Fruit fly (Drosophila melanogaster) whole organism, embryonic: ENCODE data around the gene djl.

ENCODE experiments used
- Adf1 ChIP-seq: fragments of 200-800 bp; sonication (Bioruptor generic); IDR thresholded peaks from 2 replicates; pipeline ENCODE4 v1.3.6; 2022; ENCODE audit warnings: missing biosample characterization, missing genetic modification characterization
- Atf3 ChIP-seq: fragments of 200-800 bp; sonication (Bioruptor generic); optimal IDR thresholded peaks from 3 replicates; lab custom pipeline; 2016; ENCODE audit warnings: missing biosample characterization, missing genetic modification characterization
- CG10267 ChIP-seq: fragments of 200-800 bp; sonication (Bioruptor generic); optimal IDR thresholded peaks from 2 replicates; lab custom pipeline; 2018; ENCODE audit warnings: missing biosample characterization, mild to moderate bottlenecking, missing genetic modification characterization, moderate library complexity
- CG10366 ChIP-seq: fragments of 200-800 bp; sonication (Bioruptor generic); IDR thresholded peaks from 2 replicates; pipeline ENCODE4 v1.3.6; 2022; ENCODE audit warnings: missing biosample characterization, missing genetic modification characterization
- CG10979 ChIP-seq: fragments of 200-800 bp; sonication (Bioruptor generic); optimal IDR thresholded peaks from 2 replicates; lab custom pipeline; 2018; ENCODE audit warnings: missing biosample characterization, mild to moderate bottlenecking, missing genetic modification characterization, moderate library complexity
- CG11504 ChIP-seq: fragments of 200-800 bp; sonication (Bioruptor generic); optimal IDR thresholded peaks from 3 replicates; lab custom pipeline; 2019; ENCODE audit warnings: missing biosample characterization, mild to moderate bottlenecking, missing genetic modification characterization, moderate library complexity
- CG11560 ChIP-seq: fragments of 200-800 bp; sonication (Bioruptor generic); IDR thresholded peaks from 3 replicates; pipeline ENCODE4 v1.3.6; 2022; ENCODE audit warnings: missing biosample characterization, missing genetic modification characterization
- CG14014 ChIP-seq: fragments of 200-800 bp; sonication (Bioruptor generic); IDR thresholded peaks from 2 replicates; pipeline ENCODE4 v1.3.6; 2022; ENCODE audit warnings: missing biosample characterization, missing genetic modification characterization
- CG14441 ChIP-seq: fragments of 200-800 bp; sonication (Bioruptor generic); IDR thresholded peaks from 2 replicates; pipeline ENCODE4 v1.3.6; 2022; ENCODE audit warnings: missing biosample characterization, missing genetic modification characterization
- CG14710 ChIP-seq: fragments of 200-800 bp; sonication (Bioruptor generic); optimal IDR thresholded peaks from 3 replicates; lab custom pipeline; 2019; ENCODE audit warnings: missing biosample characterization, mild to moderate bottlenecking, missing genetic modification characterization, moderate library complexity
- CG15696 ChIP-seq: fragments of 200-800 bp; sonication (Bioruptor generic); optimal IDR thresholded peaks from 2 replicates; lab custom pipeline; 2019; ENCODE audit warnings: missing biosample characterization, mild to moderate bottlenecking, missing genetic modification characterization, moderate library complexity
- CG17361 ChIP-seq: fragments of 200-800 bp; sonication (Bioruptor generic); IDR thresholded peaks from 3 replicates; pipeline ENCODE4 v1.3.6; 2022; ENCODE audit warnings: missing biosample characterization, missing genetic modification characterization
- CG17802 ChIP-seq: fragments of 200-800 bp; sonication (Bioruptor generic); optimal IDR thresholded peaks from 2 replicates; lab custom pipeline; 2018; ENCODE audit warnings: missing biosample characterization, mild to moderate bottlenecking, missing genetic modification characterization, moderate library complexity
- CG2116 ChIP-seq: fragments of 200-800 bp; sonication (Bioruptor generic); optimal IDR thresholded peaks from 3 replicates; lab custom pipeline; 2018; ENCODE audit warnings: missing biosample characterization, mild to moderate bottlenecking, missing genetic modification characterization
- CG30020 ChIP-seq: fragments of 200-800 bp; optimal IDR thresholded peaks from 2 replicates; lab custom pipeline; 2019; ENCODE audit warnings: missing biosample characterization, mild to moderate bottlenecking, missing genetic modification characterization, moderate library complexity
- CG8924 ChIP-seq: fragments of 200-800 bp; optimal IDR thresholded peaks from 3 replicates; lab custom pipeline; 2019; ENCODE audit warnings: missing biosample characterization, mild to moderate bottlenecking, missing genetic modification characterization, moderate library complexity
- CG9609 ChIP-seq: fragments of 200-800 bp; sonication (Bioruptor generic); optimal IDR thresholded peaks from 3 replicates; lab custom pipeline; 2016; ENCODE audit warnings: missing biosample characterization, missing genetic modification characterization
- CG9817 ChIP-seq: fragments of 200-800 bp; sonication (Bioruptor generic); optimal IDR thresholded peaks from 2 replicates; lab custom pipeline; 2018; ENCODE audit warnings: missing biosample characterization, mild to moderate bottlenecking, missing genetic modification characterization, moderate library complexity
- Chrac-16 ChIP-seq: fragments of 200-800 bp; sonication (Bioruptor generic); optimal IDR thresholded peaks from 3 replicates; lab custom pipeline; 2016; ENCODE audit warnings: missing biosample characterization, missing genetic modification characterization
- Dek ChIP-seq: fragments of 200-800 bp; sonication (Bioruptor generic); optimal IDR thresholded peaks from 3 replicates; lab custom pipeline; 2019; ENCODE audit warnings: missing biosample characterization, mild to moderate bottlenecking, missing genetic modification characterization, moderate library complexity
- Dll ChIP-seq: fragments of 200-800 bp; sonication (Bioruptor generic); IDR thresholded peaks from 4 replicates; pipeline ENCODE4 v1.3.6; 2022; ENCODE audit warnings: missing biosample characterization, missing genetic modification characterization; ENCODE audit not compliant: partially characterized antibody
- Doc2 ChIP-seq: fragments of 200-800 bp; sonication (Bioruptor generic); IDR thresholded peaks from 2 replicates; pipeline ENCODE4 v1.3.6; 2022; ENCODE audit warnings: missing biosample characterization, missing genetic modification characterization
- Drgx ChIP-seq: fragments of 200-800 bp; sonication (Bioruptor generic); IDR thresholded peaks from 2 replicates; pipeline ENCODE4 v1.3.6; 2022; ENCODE audit warnings: missing biosample characterization, missing genetic modification characterization
- Fer1 ChIP-seq: fragments of 200-800 bp; sonication (Bioruptor generic); optimal IDR thresholded peaks from 2 replicates; lab custom pipeline; 2017; ENCODE audit warnings: missing biosample characterization, mild to moderate bottlenecking, missing genetic modification characterization
- H15 ChIP-seq: fragments of 200-800 bp; sonication (Bioruptor generic); IDR thresholded peaks from 3 replicates; pipeline ENCODE4 v1.3.6; 2022; ENCODE audit warnings: missing biosample characterization, missing genetic modification characterization
- HmgZ ChIP-seq: fragments of 200-800 bp; sonication (Bioruptor generic); optimal IDR thresholded peaks from 2 replicates; lab custom pipeline; 2018; ENCODE audit warnings: missing biosample characterization, mild to moderate bottlenecking, missing genetic modification characterization
- Lim3 ChIP-seq: fragments of 200-800 bp; sonication (Bioruptor generic); IDR thresholded peaks from 2 replicates; pipeline ENCODE4 v1.3.6; 2022; ENCODE audit warnings: missing biosample characterization, missing genetic modification characterization
- Myb ChIP-seq: fragments of 200-800 bp; sonication (Bioruptor generic); optimal IDR thresholded peaks from 2 replicates; lab custom pipeline; 2016; ENCODE audit warnings: missing biosample characterization, missing genetic modification characterization
- NC2β ChIP-seq: fragments of 200-800 bp; sonication (Bioruptor generic); optimal IDR thresholded peaks from 2 replicates; lab custom pipeline; 2016; ENCODE audit warnings: missing biosample characterization, missing genetic modification characterization
- Ptx1 ChIP-seq: fragments of 200-800 bp; sonication (Bioruptor generic); IDR thresholded peaks from 2 replicates; pipeline ENCODE4 v1.3.6; 2022; ENCODE audit warnings: missing biosample characterization, missing genetic modification characterization
- Scr ChIP-seq: fragments of 200-800 bp; sonication (Bioruptor generic); IDR thresholded peaks from 2 replicates; pipeline ENCODE4 v1.3.6; 2022; ENCODE audit warnings: missing biosample characterization, missing genetic modification characterization; ENCODE audit not compliant: partially characterized antibody
- Sin3A ChIP-seq: fragments of >200 bp; optimal IDR thresholded peaks from 2 replicates; lab custom pipeline; 2018
- Xbp1 ChIP-seq: fragments of 200-800 bp; sonication (Bioruptor generic); optimal IDR thresholded peaks from 3 replicates; lab custom pipeline; 2016; ENCODE audit warnings: missing biosample characterization, mild to moderate bottlenecking, missing genetic modification characterization
- aop ChIP-seq: fragments of 200-800 bp; sonication (Bioruptor generic); IDR thresholded peaks from 2 replicates; pipeline ENCODE4 v1.3.6; 2022; ENCODE audit warnings: missing biosample characterization, missing genetic modification characterization
- bcd ChIP-seq: fragments of 200-800 bp; sonication (Bioruptor generic); optimal IDR thresholded peaks from 2 replicates; lab custom pipeline; 2017; ENCODE audit warnings: missing biosample characterization, mild to moderate bottlenecking, missing genetic modification characterization
- dm ChIP-seq: fragments of 200-800 bp; sonication (Bioruptor generic); optimal IDR thresholded peaks from 3 replicates; lab custom pipeline; 2016; ENCODE audit warnings: missing biosample characterization, missing genetic modification characterization
- ems ChIP-seq: fragments of 200-800 bp; sonication (Bioruptor generic); optimal IDR thresholded peaks from 3 replicates; lab custom pipeline; 2016; ENCODE audit warnings: missing biosample characterization, missing genetic modification characterization
- esg ChIP-seq: fragments of 200-800 bp; sonication (Bioruptor generic); conservative IDR thresholded peaks from 2 replicates; pipeline ENCODE4 v1.3.6; 2022; ENCODE audit warnings: missing biosample characterization, missing genetic modification characterization
- gfzf ChIP-seq: fragments of 200-800 bp; sonication (Bioruptor generic); optimal IDR thresholded peaks from 2 replicates; lab custom pipeline; 2016; ENCODE audit warnings: missing biosample characterization, mild to moderate bottlenecking, missing genetic modification characterization, moderate library complexity
- grau ChIP-seq: fragments of 200-800 bp; optimal IDR thresholded peaks from 3 replicates; lab custom pipeline; 2019; ENCODE audit warnings: missing biosample characterization, mild to moderate bottlenecking, missing genetic modification characterization, moderate library complexity
- gsb-n ChIP-seq: fragments of 200-800 bp; sonication (Bioruptor generic); optimal IDR thresholded peaks from 3 replicates; lab custom pipeline; 2018; ENCODE audit warnings: missing biosample characterization, mild to moderate bottlenecking, missing genetic modification characterization
- ken ChIP-seq: fragments of 200-800 bp; sonication (Bioruptor generic); IDR thresholded peaks from 3 replicates; pipeline ENCODE4 v1.3.6; 2022; ENCODE audit warnings: missing biosample characterization, missing genetic modification characterization
- lab ChIP-seq: fragments of 200-800 bp; sonication (Bioruptor generic); optimal IDR thresholded peaks from 3 replicates; lab custom pipeline; 2017; ENCODE audit warnings: missing biosample characterization, missing genetic modification characterization, mild to moderate bottlenecking, moderate library complexity, missing genetic modification reagents
- lola ChIP-seq, 3 experiments: fragments of >200 bp in 2 of 3; fragments of 200-800 bp in 1 of 3; sonication (Bioruptor generic) in 1 of 3; optimal IDR thresholded peaks; 2 replicates each; lab custom pipeline; 2017 to 2019; ENCODE audit warnings: missing biosample characterization in 3 of 3, missing genetic modification characterization in 3 of 3, mild to moderate bottlenecking in 1 of 3, moderate library complexity in 1 of 3
- sens-2 ChIP-seq: fragments of 200-800 bp; sonication (Bioruptor generic); IDR thresholded peaks from 2 replicates; pipeline ENCODE4 v1.3.6; 2022; ENCODE audit warnings: missing biosample characterization, missing genetic modification characterization
- sisA ChIP-seq: fragments of 200-800 bp; sonication (Bioruptor generic); IDR thresholded peaks from 2 replicates; pipeline ENCODE4 v1.3.6; 2022; ENCODE audit warnings: missing biosample characterization, missing genetic modification characterization
- tin ChIP-seq: fragments of 200-800 bp; sonication (Bioruptor generic); optimal IDR thresholded peaks from 3 replicates; lab custom pipeline; 2016; ENCODE audit warnings: missing biosample characterization, missing genetic modification characterization
- tx ChIP-seq: fragments of 200-800 bp; sonication (Bioruptor generic); optimal IDR thresholded peaks from 2 replicates; lab custom pipeline; 2016; ENCODE audit warnings: missing biosample characterization, missing genetic modification characterization
- usp ChIP-seq: fragments of >200 bp; optimal IDR thresholded peaks from 2 replicates; lab custom pipeline; 2017; ENCODE audit warnings: missing biosample characterization, missing genetic modification characterization
- vfl ChIP-seq: fragments of 200-800 bp; sonication (Bioruptor generic); optimal IDR thresholded peaks from 2 replicates; lab custom pipeline; 2016; ENCODE audit warnings: missing biosample characterization, missing genetic modification characterization
- wor ChIP-seq: fragments of 200-800 bp; sonication (Bioruptor generic); IDR thresholded peaks from 2 replicates; pipeline ENCODE4 v1.3.6; 2022; ENCODE audit warnings: missing biosample characterization, missing genetic modification characterization
- zf30C ChIP-seq: fragments of 200-800 bp; sonication (Bioruptor generic); optimal IDR thresholded peaks from 3 replicates; lab custom pipeline; 2018; ENCODE audit warnings: missing biosample characterization, mild to moderate bottlenecking, missing genetic modification characterization

Gene djl

dm6 chr3R:7093592-7093991 is 33.0 kb downstream of the djl start (continued):
- TF ChIP-seq CG10979 (tag; lab: Kevin White, UChicago), result peak; percentile 22
- peak; percentile 26; the same call in 1 of the 2 replicates for TF ChIP-seq CG14014
- no peak for TF ChIP-seq aop (GFP tag; lab: Robert Waterston, UW)
- TF ChIP-seq dm (GFP tag; lab: Kevin White, UChicago), result no peak
- TF ChIP-seq wor, result no peak
- no peak for TF ChIP-seq tx (GFP tag; lab: Kevin White, UChicago)
- TF ChIP-seq H15 (GFP tag; lab: Robert Waterston, UW), result peak; percentile 50; the same call in 1 of the 3 replicates
- TF ChIP-seq NC2β (GFP tag; lab: Kevin White, UChicago), result no peak
- no peak for TF ChIP-seq ken (GFP tag; lab: Robert Waterston, UW)
- peak; percentile 14; the same call in 1 of the 2 replicates for TF ChIP-seq Ptx1 (GFP tag; lab: Robert Waterston, UW)
- TF ChIP-seq esg (GFP tag; lab: Robert Waterston, UW), result peak; percentile 25; the same call in 1 of the 2 replicates
- no peak for TF ChIP-seq Doc2
- peak; percentile 17 for TF ChIP-seq CG9817 (tag; lab: Kevin White, UChicago)
- TF ChIP-seq CG11504 (tag; lab: Kevin White, UChicago), result peak; percentile 46
- no peak for TF ChIP-seq bcd (GFP tag; lab: Kevin White, UChicago)
- no peak for TF ChIP-seq ems (GFP tag; lab: Kevin White, UChicago)
- peak; percentile 34; the same call in 2 of the 4 replicates for TF ChIP-seq Dll
- no peak for TF ChIP-seq zf30C (GFP tag; lab: Kevin White, UChicago)
- peak; percentile 31 for TF ChIP-seq grau (tag; lab: Kevin White, UChicago)
- no peak for TF ChIP-seq CG17802 (tag; lab: Kevin White, UChicago)
- TF ChIP-seq CG9609 (GFP tag; lab: Kevin White, UChicago), result no peak
- peak; percentile 29 for TF ChIP-seq CG10267 (tag; lab: Kevin White, UChicago)
- TF ChIP-seq Drgx (GFP tag; lab: Robert Waterston, UW), result no peak
- no peak for TF ChIP-seq CG14441 (GFP tag; lab: Robert Waterston, UW)
- TF ChIP-seq sisA (GFP tag; lab: Robert Waterston, UW), result 0 out of 2 replicates have a peak, but pooled peaks have one; percentile 12
- TF ChIP-seq Atf3 (GFP tag; lab: Kevin White, UChicago), result no peak
- TF ChIP-seq Dek, result no peak
- no peak for TF ChIP-seq gfzf
- no peak for TF ChIP-seq Xbp1 (GFP tag; lab: Kevin White, UChicago)
- TF ChIP-seq vfl, result no peak
- TF ChIP-seq HmgZ, result peak; percentile 14
- TF ChIP-seq Myb (GFP tag; lab: Kevin White, UChicago), result no peak
- no peak for TF ChIP-seq gsb-n (tag; lab: Kevin White, UChicago)
- peak; percentile 45 for TF ChIP-seq Scr (GFP tag; lab: Robert Waterston, UW)
- TF ChIP-seq CG10366 (GFP tag; lab: Robert Waterston, UW), result peak; percentile 16; the same call in 1 of the 2 replicates
- TF ChIP-seq usp, result no peak
- TF ChIP-seq CG2116 (GFP tag; lab: Kevin White, UChicago), result peak; percentile 30
- no peak for TF ChIP-seq CG11560 (tag; lab: Robert Waterston, UW)
- peak; percentile 8 for TF ChIP-seq Fer1 (GFP tag; lab: Kevin White, UChicago)
- TF ChIP-seq Sin3A (lab: Kevin White, UChicago), result no peak
- peak; percentile 1 for TF ChIP-seq CG8924 (tag; lab: Kevin White, UChicago)
- TF ChIP-seq lola (GFP tag; optimal IDR thresholded peaks at IDR 0.05; lab: Kevin White, UChicago), result no peak
- TF ChIP-seq Lim3 (GFP tag; lab: Robert Waterston, UW), result no peak
- TF ChIP-seq Adf1 (GFP tag; lab: Robert Waterston, UW), result no peak
- peak; percentile 30 for TF ChIP-seq CG14710 (tag; lab: Kevin White, UChicago)
- no peak for TF ChIP-seq lab (GFP tag; lab: Kevin White, UChicago)
- no peak for TF ChIP-seq tin (GFP tag; lab: Kevin White, UChicago)
- peak; percentile 12 for TF ChIP-seq Chrac-16 (GFP tag; lab: Kevin White, UChicago)
- TF ChIP-seq sens-2, result no peak
- TF ChIP-seq CG30020 (tag; lab: Kevin White, UChicago), result peak; percentile 70
- TF ChIP-seq CG17361 (GFP tag; lab: Robert Waterston, UW), result peak; percentile 42; the same call in 1 of the 3 replicates
- no peak for TF ChIP-seq CG15696
